Fruit fly (Drosophila melanogaster) Kc167 (cell line): ENCODE measurements around the gene park.

Source experiments
- Myc ChIP-seq: fragments of >200 bp; optimal IDR thresholded peaks from 2 replicates; lab custom pipeline; 2017; ENCODE audit warnings: missing external identifiers
- Sin3A ChIP-seq: fragments of >200 bp; optimal IDR thresholded peaks from 2 replicates; lab custom pipeline; 2018; ENCODE audit warnings: missing external identifiers
- h ChIP-seq: fragments of >200 bp; optimal IDR thresholded peaks from 3 replicates; lab custom pipeline; 2018; ENCODE audit warnings: missing external identifiers

DNA sequence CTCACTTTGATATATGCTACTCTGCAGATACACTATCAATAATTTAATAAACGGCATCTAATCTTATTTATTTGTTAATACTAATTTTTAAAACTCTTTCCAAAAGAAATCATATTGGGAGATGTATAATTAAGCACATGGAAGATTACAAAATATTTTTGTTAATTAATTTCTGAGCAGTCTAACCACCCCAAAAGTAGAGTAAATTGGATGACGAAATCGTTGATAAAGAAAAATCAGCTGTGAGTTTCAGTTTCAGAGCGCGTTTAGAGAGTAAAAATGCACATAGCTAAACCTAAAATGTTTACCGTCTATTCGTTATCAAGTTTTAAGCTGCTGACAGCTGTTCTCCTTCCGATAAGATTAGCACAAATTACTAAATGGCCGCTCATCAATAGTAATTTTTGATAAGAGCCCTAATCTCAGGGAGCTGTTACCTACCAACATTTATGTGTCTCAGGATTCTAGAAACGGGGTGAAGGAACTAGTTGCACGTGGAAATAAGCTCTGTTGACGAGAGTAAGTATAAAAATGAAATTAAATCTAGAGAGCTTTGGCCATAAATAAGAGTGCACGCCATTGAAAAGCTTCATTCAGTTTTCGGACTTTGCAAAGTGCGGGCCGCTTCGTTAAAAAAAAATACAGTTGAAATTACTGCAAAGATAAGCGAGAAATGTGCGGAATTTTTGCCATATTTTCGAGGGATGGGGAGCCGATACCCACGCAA lies 24.0 kb downstream of the park start, which contains the start of the genes chb and AsnS:
- TF ChIP-seq Myc (lab: Kevin White, UChicago): no peak
- no peak for TF ChIP-seq h (lab: Kevin White, UChicago)
- TF ChIP-seq Sin3A (lab: Kevin White, UChicago): no peak
